Worm (Caenorhabditis elegans): ENCODE measurements around the gene ubc-24.
A peak's percentile ranks its signal among the peaks of the same experiment; 100 is the strongest.

Gene ubc-24

ce11 chrII:8442176-8442575, 36.8 kb downstream of the ubc-24 start (continued):
- TF ChIP-seq snpc-3.4 (tag; optimal IDR thresholded peaks at IDR 0.05) (no peak), nfya-2 (GFP tag; IDR thresholded peaks at IDR 0.05) (no peak), hlh-26 (GFP tag; conservative IDR thresholded peaks at IDR 0.05) (no peak), hsf-1 (GFP tag; IDR thresholded peaks at IDR 0.05) (0 out of 2 replicates have a peak, but pooled peaks have one; percentile 9), Y53F4B.3 (GFP tag; IDR thresholded peaks at IDR 0.05) (no peak)

- peak; percentile 51 for TF ChIP-seq Y53G8AR.9 (GFP tag; conservative IDR thresholded peaks at IDR 0.05)
- peak; percentile 34; the same call in 1 of the 2 replicates for TF ChIP-seq D2030.7 (GFP tag; IDR thresholded peaks at IDR 0.05)
- TF ChIP-seq tbp1 (GFP tag; optimal IDR thresholded peaks at IDR 0.05) = no peak
- TF ChIP-seq ztf-18 (tag; optimal IDR thresholded peaks at IDR 0.05) = no peak
- TF ChIP-seq lin-54 (GFP tag; optimal IDR thresholded peaks at IDR 0.05) = peak; percentile 17
- TF ChIP-seq B0035.1 (tag; optimal IDR thresholded peaks at IDR 0.05) = no peak
- 0 out of 2 replicates have a peak, but pooled peaks have one; percentile 39 for TF ChIP-seq hsf-1 (GFP tag; IDR thresholded peaks at IDR 0.05)
- TF ChIP-seq lin-26 (GFP tag; IDR thresholded peaks at IDR 0.05) = 0 out of 2 replicates have a peak, but pooled peaks have one; percentile 22
- peak; percentile 50 for TF ChIP-seq madf-6 (GFP tag; IDR thresholded peaks at IDR 0.05)
- TF ChIP-seq mcd-1 (GFP tag; IDR thresholded peaks at IDR 0.05) = no peak
- no peak for TF ChIP-seq ZK185.1 (tag; optimal IDR thresholded peaks at IDR 0.05; ENCODE audit: poor library complexity, severe bottlenecking)
These were observed 37.4 kb downstream of the ubc-24 start, which contains the start of gene eif-3.G for ce11 chrII:8442717-8443223. eif-3.G (plus strand) TSS chrII:8442767.

- TF ChIP-seq Y56A3A.18 (GFP tag; IDR thresholded peaks at IDR 0.05) = 0 out of 2 replicates have a peak, but pooled peaks have one; percentile 41
- no peak for TF ChIP-seq rec-8 (tag; optimal IDR thresholded peaks at IDR 0.05)
These were observed 38.6 kb downstream of the ubc-24 start, which contains the start of gene evl-20 for ce11 chrII:8444007-8444406. evl-20 (plus strand) TSS chrII:8444307.

- TF ChIP-seq let-526 (GFP tag; IDR thresholded peaks at IDR 0.05) (no peak), T26A5.8 (tag; optimal IDR thresholded peaks at IDR 0.05) (no peak), nhr-120 (GFP tag; IDR thresholded peaks at IDR 0.05) (no peak), ztf-25 (GFP tag; IDR thresholded peaks at IDR 0.05) (no peak), let-607 (tag; optimal IDR thresholded peaks at IDR 0.05) (no peak)
These were observed 41.3 kb downstream of the ubc-24 start, which contains the start of gene cut-3 for ce11 chrII:8446731-8447130. cut-3 (minus strand) TSS chrII:8446831.

ce11 chrII:8449660-8450118, 44.3 kb downstream of the ubc-24 start, which contains the start of gene F22B5.4:
F22B5.4 (plus strand) TSS chrII:8449710.
- TF ChIP-seq Y53G8AR.9 (GFP tag; conservative IDR thresholded peaks at IDR 0.05) (no peak), ztf-26 (tag; optimal IDR thresholded peaks at IDR 0.05) (no peak), let-526 (GFP tag; IDR thresholded peaks at IDR 0.05) (no peak), dpl-1 (GFP tag; optimal IDR thresholded peaks at IDR 0.05) (no peak), B0261.1 (tag; optimal IDR thresholded peaks at IDR 0.05) (no peak), dpff-1 (tag; optimal IDR thresholded peaks at IDR 0.05) (no peak), hsf-1 (GFP tag; IDR thresholded peaks at IDR 0.05) (no peak), mel-28 (tag; optimal IDR thresholded peaks at IDR 0.05; ENCODE audit: borderline replicate concordance) (no peak), nhr-80 (tag; optimal IDR thresholded peaks at IDR 0.05) (no peak), ztf-28 (GFP tag; IDR thresholded peaks at IDR 0.05) (no peak)

ce11 chrII:8450750-8451149, 45.3 kb downstream of the ubc-24 start:
- TF ChIP-seq nhr-179 (tag; optimal IDR thresholded peaks at IDR 0.05) (no peak), hrde-1 (tag; optimal IDR thresholded peaks at IDR 0.05; ENCODE audit: borderline replicate concordance) (no peak), repo-1 (tag; optimal IDR thresholded peaks at IDR 0.05) (no peak), ceh-58 (GFP tag; IDR thresholded peaks at IDR 0.05) (no peak), tbp1 (GFP tag; optimal IDR thresholded peaks at IDR 0.05) (no peak), Y95B8A.8 (GFP tag; IDR thresholded peaks at IDR 0.05) (no peak), cebp-2 (GFP tag; IDR thresholded peaks at IDR 0.05) (no peak), mxl-1 (tag; optimal IDR thresholded peaks at IDR 0.05) (no peak), nfyb-1 (GFP tag; IDR thresholded peaks at IDR 0.05) (no peak)

Measured in whole organism, young adult.